Worm (Caenorhabditis elegans) whole organism, L4/young adult: Measurements from ENCODE around the gene B0513.4.

Experiments
- W03F9.2 ChIP-seq: fragments of 150-350 bp; optimal IDR thresholded peaks from 2 replicates; lab custom pipeline; 2014; ENCODE audit warnings: missing biosample characterization, missing genetic modification characterization
- dao-5 ChIP-seq: sonication (generic microtip); optimal IDR thresholded peaks from 2 replicates; lab custom pipeline; 2016; ENCODE audit warnings: missing genotype, missing genetic modification characterization, moderate library complexity, missing compliant biosample characterization
- him-1 ChIP-seq: sonication (generic microtip); optimal IDR thresholded peaks from 2 replicates; lab custom pipeline; 2016; ENCODE audit warnings: missing genotype, missing genetic modification reagents, missing genetic modification characterization, missing compliant biosample characterization

Gene B0513.4

DNA sequence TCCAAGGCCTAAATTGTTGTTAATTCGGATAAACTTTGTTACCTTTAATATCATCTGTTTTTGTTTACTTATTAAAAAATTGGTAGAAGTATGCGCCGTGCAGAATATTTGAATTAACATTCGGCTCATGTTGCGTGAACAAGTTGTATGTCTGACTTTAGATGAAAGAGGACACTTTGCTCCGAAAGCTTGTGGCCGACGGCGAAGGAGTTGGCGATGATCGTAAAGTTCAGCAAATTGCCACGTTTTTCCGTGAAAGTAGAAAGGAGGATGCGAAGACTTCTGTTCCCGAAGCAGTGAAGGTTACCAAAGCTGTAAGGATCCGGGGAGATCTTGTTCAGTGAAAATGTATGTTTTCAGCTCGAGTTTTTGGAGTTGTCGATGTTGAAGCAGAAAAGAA lies 2.6 kb downstream of the B0513.4 start, which contains the start of gene thoc-7:
Gene thoc-7 (plus strand): TSS at position 162 of the 400 bp plus-strand sequence.
- no peak for TF ChIP-seq dao-5
- TF ChIP-seq W03F9.2 (tag; lab: Kevin White, UChicago): no peak
- no peak for TF ChIP-seq him-1 (tag; lab: Kevin White, UChicago)

DNA sequence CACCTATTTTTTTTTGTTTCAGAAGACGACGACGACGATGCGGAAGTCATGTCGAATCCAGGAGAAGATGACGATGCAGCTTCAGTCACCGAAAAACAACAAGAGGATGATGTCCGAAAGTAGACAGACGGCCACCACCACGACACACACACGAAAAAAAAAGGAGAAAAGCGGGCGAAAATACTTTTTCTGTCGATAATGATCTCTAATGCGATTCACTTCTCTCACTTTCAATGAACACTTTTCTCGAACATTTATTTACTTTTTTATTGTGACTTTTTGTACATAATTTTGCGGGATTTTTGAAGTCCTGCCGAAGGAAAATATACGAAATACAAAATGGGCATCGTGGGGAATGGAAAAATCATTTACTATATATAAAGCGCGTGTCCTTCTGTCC lies 4.0 kb downstream of the B0513.4 start:
- TF ChIP-seq him-1 (tag; lab: Kevin White, UChicago) (no peak), W03F9.2 (tag; lab: Kevin White, UChicago) (no peak), dao-5 (no peak)

DNA sequence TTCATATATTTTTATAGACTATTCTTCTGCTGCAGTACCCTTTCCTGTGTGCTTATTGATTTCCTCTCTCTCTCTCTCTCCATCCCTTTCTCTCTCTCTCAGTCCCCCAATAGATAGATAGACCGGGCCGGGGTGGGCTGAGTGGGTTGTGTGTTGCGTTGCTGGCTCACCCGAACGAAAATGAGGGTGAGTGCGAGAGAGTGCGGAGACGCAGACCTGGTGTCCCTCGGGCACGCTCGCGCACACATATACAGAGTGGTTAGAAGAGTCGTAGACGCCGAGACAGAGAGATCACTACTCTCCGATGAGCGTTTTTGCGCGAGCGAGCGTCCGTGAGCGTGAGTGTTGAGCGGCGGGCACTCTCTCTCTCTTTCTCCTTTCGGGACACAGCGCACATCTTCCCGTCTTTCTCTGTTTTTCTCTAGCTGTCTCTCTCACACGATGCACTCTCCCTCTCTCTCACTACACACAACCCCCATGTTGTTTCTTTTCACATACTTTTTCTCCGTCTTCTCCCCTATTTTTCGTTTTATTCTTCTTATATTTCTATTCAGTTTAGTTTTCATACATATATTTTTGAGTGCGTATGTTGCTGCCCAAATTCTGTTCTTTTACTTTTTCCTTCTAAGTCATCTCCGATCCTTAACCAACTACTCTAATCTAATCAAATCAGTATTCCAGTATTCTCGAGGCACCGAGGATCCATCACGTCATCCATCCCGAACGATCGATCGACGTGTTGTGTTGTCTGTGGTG lies 7.6 kb downstream of the B0513.4 start, which contains the start of gene lin-66:
Gene lin-66 (plus strand): TSS at position 672 of the 756 bp plus-strand sequence.
- TF ChIP-seq him-1 (tag; lab: Kevin White, UChicago) (peak; percentile 94), dao-5 (peak; percentile 76), W03F9.2 (tag; lab: Kevin White, UChicago) (peak; percentile 59)

DNA sequence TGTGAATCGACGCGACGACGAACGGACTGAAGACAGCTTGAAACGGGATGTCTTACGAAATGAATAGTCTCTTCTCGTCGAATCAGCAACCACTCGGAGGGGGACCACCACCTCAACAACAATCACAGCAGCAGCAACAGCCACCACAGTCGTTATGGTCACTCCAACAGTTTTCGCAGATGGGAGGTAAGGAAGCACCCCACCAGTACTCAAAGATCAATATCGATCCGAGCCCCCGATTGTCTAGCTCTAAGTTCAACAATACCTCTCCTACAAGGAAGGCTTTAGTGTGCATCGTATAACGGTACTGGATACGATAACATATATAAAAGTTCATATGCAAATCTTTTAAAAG lies 8.2 kb downstream of the B0513.4 start:
- TF ChIP-seq W03F9.2 (tag; lab: Kevin White, UChicago) (no peak), dao-5 (no peak), him-1 (tag; lab: Kevin White, UChicago) (no peak)

DNA sequence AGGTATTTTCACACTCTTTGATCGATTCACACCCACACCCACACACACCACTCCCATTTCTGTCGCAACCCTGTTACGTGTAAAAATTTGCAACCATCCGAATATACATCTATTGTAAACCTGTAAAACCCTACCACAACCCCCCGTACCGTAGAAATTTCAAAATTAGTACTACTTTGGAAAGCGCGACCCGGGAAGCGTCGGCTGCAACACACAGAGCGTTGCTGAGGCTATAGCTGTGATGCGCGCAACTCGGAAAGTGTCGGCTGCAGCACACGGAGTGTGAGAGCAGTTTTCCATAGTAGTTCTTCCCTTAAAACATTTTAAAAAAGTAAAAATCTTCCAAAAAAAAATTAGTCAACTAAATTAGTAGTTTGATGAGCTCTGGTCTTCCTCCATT lies 13.2 kb downstream of the B0513.4 start:
- TF ChIP-seq W03F9.2 (tag; lab: Kevin White, UChicago): no peak
- TF ChIP-seq him-1 (tag; lab: Kevin White, UChicago): no peak
- TF ChIP-seq dao-5: no peak

DNA sequence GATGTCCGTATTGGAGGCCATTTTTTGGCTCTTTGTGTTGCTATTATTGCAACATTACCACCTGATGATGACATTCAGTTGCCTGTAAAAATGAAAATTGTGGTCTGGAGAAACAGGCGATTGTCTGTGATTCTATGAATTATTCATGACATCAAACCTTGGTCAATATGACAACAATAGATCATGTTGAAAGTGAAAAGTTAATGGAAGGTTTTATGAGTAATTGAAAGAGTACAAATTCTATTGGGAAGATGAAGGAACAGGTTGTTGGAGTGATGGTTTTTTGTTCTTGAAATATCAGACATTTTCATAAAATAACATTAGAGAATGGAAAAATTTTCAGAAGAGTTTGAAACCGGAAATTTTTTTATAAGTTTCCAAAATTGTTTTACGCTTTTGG lies 22.8 kb downstream of the B0513.4 start, which contains the start of gene Y37A1A.3:
Gene Y37A1A.3 (minus strand): TSS at position 101 of the 400 bp plus-strand sequence.
- no peak for TF ChIP-seq him-1 (tag; lab: Kevin White, UChicago)
- TF ChIP-seq dao-5: no peak
- no peak for TF ChIP-seq W03F9.2 (tag; lab: Kevin White, UChicago)

DNA sequence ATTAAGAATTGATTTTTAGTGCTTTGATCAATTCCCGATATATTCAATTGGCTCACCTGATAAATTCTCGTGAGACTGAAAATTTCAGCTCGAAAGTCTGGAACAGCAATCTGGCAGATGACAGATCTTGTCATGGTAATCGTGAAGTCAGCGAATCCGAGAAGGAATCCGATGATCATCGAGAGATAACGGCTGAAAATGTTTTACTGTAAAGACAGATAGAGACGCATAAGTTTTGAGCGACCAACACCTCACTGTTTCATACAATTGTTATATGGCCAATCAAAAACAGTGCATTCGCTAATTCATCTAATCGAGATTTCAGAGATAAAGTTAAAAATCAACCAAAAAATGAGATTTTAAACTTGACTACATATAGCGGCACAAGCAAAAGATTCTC lies 26.4 kb downstream of the B0513.4 start:
- TF ChIP-seq dao-5 (no peak), W03F9.2 (tag; lab: Kevin White, UChicago) (no peak), him-1 (tag; lab: Kevin White, UChicago) (no peak)

DNA sequence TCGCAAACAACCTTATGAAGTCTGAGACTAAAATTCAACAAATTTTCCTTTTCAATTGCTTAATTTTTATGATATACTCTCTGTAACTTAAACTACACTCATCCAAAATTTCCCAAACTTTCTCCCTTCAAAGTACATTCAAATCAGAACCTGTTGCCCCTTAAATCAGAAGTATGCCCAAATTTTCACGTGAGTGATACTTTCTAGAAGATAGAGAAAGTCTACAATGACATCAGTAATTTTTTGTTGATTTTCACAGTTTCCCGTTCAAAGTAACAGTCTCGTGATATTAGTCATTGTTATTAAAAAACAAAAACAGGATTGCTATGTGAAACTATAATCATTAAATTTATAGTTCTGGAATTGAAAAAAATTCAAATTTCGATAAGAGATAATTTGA lies 31.0 kb downstream of the B0513.4 start:
- TF ChIP-seq W03F9.2 (tag; lab: Kevin White, UChicago): no peak
- TF ChIP-seq him-1 (tag; lab: Kevin White, UChicago): no peak
- TF ChIP-seq dao-5: no peak

DNA sequence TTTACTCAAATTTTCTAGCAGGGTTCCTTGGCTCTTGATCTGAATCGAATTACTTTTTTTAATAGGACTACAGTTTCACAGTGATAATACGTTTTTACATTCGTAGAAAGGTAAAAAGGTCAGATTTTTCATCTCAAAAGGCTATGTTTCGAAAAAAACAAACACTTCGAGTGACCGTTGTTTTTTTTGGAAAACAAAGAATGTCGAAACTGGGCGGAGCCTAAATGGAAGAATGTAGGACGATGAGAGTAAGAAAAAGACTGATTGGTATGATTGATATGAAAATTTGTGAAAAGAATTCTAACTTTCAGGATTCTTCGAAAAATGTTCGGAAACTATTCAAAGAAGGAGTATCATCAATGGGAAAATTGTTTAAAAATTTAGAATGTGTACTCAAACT lies 33.0 kb downstream of the B0513.4 start, which contains the start of gene Y37A1A.2:
Gene Y37A1A.2 (minus strand): TSS at position 101 of the 400 bp plus-strand sequence.
- no peak for TF ChIP-seq him-1 (tag; lab: Kevin White, UChicago)
- no peak for TF ChIP-seq dao-5

DNA sequence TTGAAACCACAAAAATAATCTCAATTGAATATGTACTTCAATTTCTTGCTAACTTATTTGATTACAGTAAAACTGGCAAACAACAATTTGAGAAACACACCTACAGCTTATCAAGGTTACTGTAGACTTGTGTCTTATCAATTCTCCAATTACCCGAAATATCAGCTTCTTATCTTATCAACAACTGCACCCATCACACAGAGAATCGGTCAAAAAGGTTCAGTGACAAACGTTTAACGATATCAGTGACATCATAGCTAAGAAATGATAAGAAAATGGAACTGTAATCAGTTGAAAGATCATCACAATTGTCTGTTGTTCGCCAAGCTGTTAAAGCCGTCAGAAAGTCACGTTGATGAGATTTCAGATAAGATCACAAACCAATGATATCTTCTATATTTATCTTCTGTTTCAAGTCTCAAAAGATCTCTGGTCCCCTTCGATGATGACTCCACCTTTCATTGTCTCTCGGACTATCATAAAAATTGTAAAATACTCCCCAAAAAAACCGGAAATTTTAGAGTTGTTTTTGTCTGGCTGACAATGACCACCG lies 39.3 kb downstream of the B0513.4 start:
- TF ChIP-seq dao-5: no peak
- no peak for TF ChIP-seq him-1 (tag; lab: Kevin White, UChicago)
- TF ChIP-seq W03F9.2 (tag; lab: Kevin White, UChicago): no peak

DNA sequence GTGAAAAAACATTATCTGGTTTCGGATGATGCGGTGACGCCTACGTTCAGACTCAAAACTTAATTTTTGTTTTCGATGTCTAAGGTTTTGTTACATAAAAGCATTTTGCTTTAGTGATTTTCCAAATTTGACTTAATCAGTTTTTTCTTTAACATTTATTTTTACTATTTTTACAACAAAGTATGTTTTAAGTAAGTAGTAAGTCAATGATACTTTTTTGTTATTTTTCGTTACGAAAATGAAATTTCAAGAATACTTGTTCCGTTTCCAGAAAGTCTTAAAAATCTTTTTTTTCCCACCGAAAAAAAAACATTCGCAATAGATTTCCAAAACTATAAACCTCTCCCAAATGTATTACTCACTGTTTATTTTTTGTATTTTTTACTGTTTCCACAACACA lies 47.7 kb downstream of the B0513.4 start:
- TF ChIP-seq W03F9.2 (tag; lab: Kevin White, UChicago) (no peak), him-1 (tag; lab: Kevin White, UChicago) (no peak), dao-5 (no peak)
